Fruit fly (Drosophila melanogaster) whole organism, prepupa: Measurements from ENCODE around the gene CG4465.

Experiments used
- Blimp-1 ChIP-seq: fragments of 200-800 bp; sonication (Bioruptor generic); optimal IDR thresholded peaks from 3 replicates; lab custom pipeline; 2017; ENCODE audit warnings: missing biosample characterization, missing genetic modification characterization, mild to moderate bottlenecking, moderate library complexity, missing genetic modification reagents
- CG15336 ChIP-seq: fragments of 200-800 bp; sonication (Bioruptor generic); IDR thresholded peaks from 2 replicates; pipeline ENCODE4 v1.3.6; 2022; ENCODE audit warnings: missing biosample characterization, missing genetic modification characterization
- CG6854 ChIP-seq: fragments of 200-800 bp; sonication (Bioruptor generic); optimal IDR thresholded peaks from 2 replicates; lab custom pipeline; 2017; ENCODE audit warnings: missing biosample characterization, mild to moderate bottlenecking, missing genetic modification characterization
- CG8119 ChIP-seq: fragments of 200-800 bp; sonication (Bioruptor generic); IDR thresholded peaks from 3 replicates; pipeline ENCODE4 v1.3.6; 2022; ENCODE audit warnings: missing biosample characterization, missing genetic modification characterization
- Lpt ChIP-seq: fragments of 200-800 bp; sonication (Bioruptor generic); optimal IDR thresholded peaks from 3 replicates; lab custom pipeline; 2016; ENCODE audit warnings: missing biosample characterization, missing genetic modification characterization
- eg ChIP-seq: fragments of 200-800 bp; sonication (Bioruptor generic); IDR thresholded peaks from 3 replicates; pipeline ENCODE4 v1.3.6; 2022; ENCODE audit warnings: missing biosample characterization, missing genetic modification characterization

- TF ChIP-seq CG6854 (GFP tag; lab: Kevin White, UChicago) (no peak), CG8119 (GFP tag; lab: Robert Waterston, UW) (no peak), Lpt (GFP tag; lab: Kevin White, UChicago) (no peak), Blimp-1 (GFP tag; lab: Kevin White, UChicago) (no peak), eg (no peak), CG15336 (no peak)
Observed at dm6 chr3R:19935777-19936125, 18.1 kb upstream of the CG4465 start.
